Worm (Caenorhabditis elegans): ENCODE results near the gene F07G11.2.
"Not testable (repeated sequence)": the region's sequence is repeated elsewhere in the genome, so short reads cannot be mapped to it uniquely, and the experiment has no call there.

F07G11.2 gene

DNA sequence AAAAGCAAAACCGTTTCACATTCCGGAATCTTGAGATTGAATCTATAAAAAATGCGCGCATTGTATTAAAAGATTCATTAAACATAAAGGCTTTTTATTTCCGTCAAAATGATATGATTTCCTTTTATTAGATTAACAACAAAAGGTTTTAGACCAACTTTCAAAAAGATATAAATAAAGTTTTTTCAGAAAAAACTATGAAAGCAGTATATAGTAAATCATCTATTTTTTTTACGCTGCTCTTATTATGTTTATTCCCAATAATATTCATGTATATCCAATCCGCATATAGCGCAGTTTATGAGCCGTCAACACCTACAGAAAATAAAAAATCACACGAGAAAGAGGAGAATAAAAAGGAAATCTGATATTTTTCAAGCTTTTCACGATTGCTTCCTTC, at the start of gene F07G11.2:
Gene F07G11.2, plus strand, starts transcription at position 301 of the 400 bp plus-strand sequence.
- not testable (repeated sequence) for TF ChIP-seq sea-2, lag-1, hsf-1 (GFP tag; IDR thresholded peaks at IDR 0.05)

- TF ChIP-seq F55B11.4 (tag; optimal IDR thresholded peaks at IDR 0.05; ENCODE audit: borderline replicate concordance, insufficient read depth) (no peak), nhr-90 (tag; optimal IDR thresholded peaks at IDR 0.05) (no peak), mel-28 (tag; optimal IDR thresholded peaks at IDR 0.05; ENCODE audit: borderline replicate concordance) (no peak), lin-26 (GFP tag; IDR thresholded peaks at IDR 0.05) (no peak), attf-6 (GFP tag; IDR thresholded peaks at IDR 0.05) (no peak), lsl-1 (GFP tag; optimal IDR thresholded peaks at IDR 0.05) (no peak), tlf-1 (GFP tag; optimal IDR thresholded peaks at IDR 0.05) (no peak), Y53F4B.3 (GFP tag; IDR thresholded peaks at IDR 0.05) (no peak), ztf-22 (GFP tag; optimal IDR thresholded peaks at IDR 0.05) (no peak), rec-8 (tag; optimal IDR thresholded peaks at IDR 0.05) (no peak), snpc-4 (GFP tag; optimal IDR thresholded peaks at IDR 0.05) (no peak), snpc-4 (tag; optimal IDR thresholded peaks at IDR 0.05) (no peak), unc-130 (GFP tag; optimal IDR thresholded peaks at IDR 0.05) (no peak), athp-1 (tag; optimal IDR thresholded peaks at IDR 0.05) (no peak), hmg-1.2 (GFP tag; IDR thresholded peaks at IDR 0.05) (no peak)
Observed at ce11 chrV:7255095-7255494, 49.5 kb upstream of the F07G11.2 start, which contains the start of gene C05C8.8. Gene C05C8.8 (minus strand): TSS chrV:7255195.

ce11 chrV:7258965-7259364, 45.6 kb upstream of the F07G11.2 start, which contains the start of gene C13A2.12:
Gene C13A2.12 (plus strand): TSS chrV:7259265.
- TF ChIP-seq unc-130 (GFP tag; optimal IDR thresholded peaks at IDR 0.05) (no peak), nhr-120 (GFP tag; IDR thresholded peaks at IDR 0.05) (no peak), dpff-1 (tag; optimal IDR thresholded peaks at IDR 0.05) (no peak), nhr-27 (tag; optimal IDR thresholded peaks at IDR 0.05) (no peak), unc-62 (GFP tag; optimal IDR thresholded peaks at IDR 0.05) (no peak), attf-6 (GFP tag; IDR thresholded peaks at IDR 0.05) (no peak), gei-17 (GFP tag; optimal IDR thresholded peaks at IDR 0.05) (no peak), let-526 (GFP tag; IDR thresholded peaks at IDR 0.05) (no peak), fkh-3 (tag; optimal IDR thresholded peaks at IDR 0.05) (no peak), sptf-2 (GFP tag; optimal IDR thresholded peaks at IDR 0.05) (no peak), efl-1 (GFP tag; optimal IDR thresholded peaks at IDR 0.05) (no peak), mcd-1 (GFP tag; IDR thresholded peaks at IDR 0.05) (no peak), B0261.1 (tag; optimal IDR thresholded peaks at IDR 0.05) (no peak), F37B4.10 (GFP tag; IDR thresholded peaks at IDR 0.05) (no peak), bed-2 (GFP tag; IDR thresholded peaks at IDR 0.05) (no peak), dox-1 (GFP tag; IDR thresholded peaks at IDR 0.05) (no peak), ceh-27 (GFP tag; optimal IDR thresholded peaks at IDR 0.05) (no peak), cebp-1 (GFP tag; IDR thresholded peaks at IDR 0.05) (no peak), cebp-1 (tag; optimal IDR thresholded peaks at IDR 0.05) (no peak), repo-1 (tag; optimal IDR thresholded peaks at IDR 0.05) (no peak), aptf-2 (GFP tag; conservative IDR thresholded peaks at IDR 0.05) (no peak)
